Worm (Caenorhabditis elegans): Measurements from ENCODE around the gene C47E12.3.

C47E12.3 gene

ce11 chrIV:9994895-9995394, 6.7 kb downstream of the C47E12.3 start, which contains the start of gene uba-1 (continued):
- TF ChIP-seq jun-1 (tag; optimal IDR thresholded peaks at IDR 0.05), result no peak
- TF ChIP-seq spr-3 (GFP tag; optimal IDR thresholded peaks at IDR 0.05), result no peak
- TF ChIP-seq pha-4 (GFP tag; IDR thresholded peaks at IDR 0.05), result 0 out of 2 replicates have a peak, but pooled peaks have one; percentile 51
- TF ChIP-seq pha-4 (tag; optimal IDR thresholded peaks at IDR 0.05), result peak; percentile 15
- 0 out of 2 replicates have a peak, but pooled peaks have one; percentile 18 for TF ChIP-seq Y105C5A.15 (GFP tag; IDR thresholded peaks at IDR 0.05)
- TF ChIP-seq ztf-11 (tag; optimal IDR thresholded peaks at IDR 0.05), result no peak
- TF ChIP-seq lin-38 (GFP tag; IDR thresholded peaks at IDR 0.05), result peak; percentile 81
- peak; percentile 51 for TF ChIP-seq unc-130 (GFP tag; optimal IDR thresholded peaks at IDR 0.05)
- TF ChIP-seq nhr-76 (tag; optimal IDR thresholded peaks at IDR 0.05), result no peak
- TF ChIP-seq F10B5.3 (tag; optimal IDR thresholded peaks at IDR 0.05), result no peak
- no peak for TF ChIP-seq aly-2 (tag; optimal IDR thresholded peaks at IDR 0.05)
- TF ChIP-seq ztf-7 (tag; optimal IDR thresholded peaks at IDR 0.05), result no peak
- TF ChIP-seq ZK546.5 (tag; optimal IDR thresholded peaks at IDR 0.05), result no peak
- no peak for TF ChIP-seq lin-39 (tag; optimal IDR thresholded peaks at IDR 0.05)
- TF ChIP-seq mes-2 (tag; optimal IDR thresholded peaks at IDR 0.05; ENCODE audit: poor library complexity, severe bottlenecking), result peak; percentile 57
- TF ChIP-seq ZK337.2 (GFP tag; IDR thresholded peaks at IDR 0.05), result no peak
- peak; percentile 87 for TF ChIP-seq dve-1 (tag; optimal IDR thresholded peaks at IDR 0.05; ENCODE audit: insufficient read depth)
- no peak for TF ChIP-seq daf-8 (GFP tag; IDR thresholded peaks at IDR 0.05)
- TF ChIP-seq hmg-1.1 (GFP tag; IDR thresholded peaks at IDR 0.05), result peak; percentile 28; the same call in 1 of the 2 replicates
- 0 out of 4 replicates have a peak, but pooled peaks of 1 of the 2 experiments have one; percentile 27 for TF ChIP-seq madf-5 (GFP tag; IDR thresholded peaks at IDR 0.05)
- TF ChIP-seq lin-1 (GFP tag; IDR thresholded peaks at IDR 0.05), result no peak
- TF ChIP-seq sdz-12 (GFP tag; optimal IDR thresholded peaks at IDR 0.05), result no peak

- TF ChIP-seq nhr-28 (tag; optimal IDR thresholded peaks at IDR 0.05), result peak; percentile 67
- TF ChIP-seq saeg-2 (GFP tag; IDR thresholded peaks at IDR 0.05), result 0 out of 2 replicates have a peak, but pooled peaks have one; percentile 5
- peak; percentile 13 for TF ChIP-seq dve-1 (tag; optimal IDR thresholded peaks at IDR 0.05; ENCODE audit: insufficient read depth)
- TF ChIP-seq daf-16 (GFP tag; optimal IDR thresholded peaks at IDR 0.05), result no peak
- TF ChIP-seq daf-16 (tag; optimal IDR thresholded peaks at IDR 0.05), result peak; percentile 55
- peak; percentile 35 for TF ChIP-seq nhr-6 (tag; optimal IDR thresholded peaks at IDR 0.05)
- TF ChIP-seq F49E8.2 (tag; optimal IDR thresholded peaks at IDR 0.05; ENCODE audit: borderline replicate concordance), result no peak
- no peak for TF ChIP-seq ceh-44 (GFP tag; IDR thresholded peaks at IDR 0.05)
- TF ChIP-seq lin-38 (GFP tag; IDR thresholded peaks at IDR 0.05), result peak; percentile 36
- TF ChIP-seq nhr-41 (GFP tag; IDR thresholded peaks at IDR 0.05), result 0 out of 2 replicates have a peak, but pooled peaks have one; percentile 6
- no peak for TF ChIP-seq ztf-11 (tag; optimal IDR thresholded peaks at IDR 0.05)
- TF ChIP-seq nhr-11 (tag; optimal IDR thresholded peaks at IDR 0.05), result no peak
- TF ChIP-seq T20F7.1 (GFP tag; optimal IDR thresholded peaks at IDR 0.05), result peak; percentile 31
- no peak for TF ChIP-seq nhr-48 (tag; optimal IDR thresholded peaks at IDR 0.05)
- TF ChIP-seq hlh-11 (tag; optimal IDR thresholded peaks at IDR 0.05), result peak; percentile 26
- TF ChIP-seq lin-13 (GFP tag; optimal IDR thresholded peaks at IDR 0.05), result peak; percentile 22
- TF ChIP-seq unc-62 (GFP tag; optimal IDR thresholded peaks at IDR 0.05 in 1 of 2), result peak in 1 of 2 experiments; percentile 6
- no peak for TF ChIP-seq unc-62 (tag; optimal IDR thresholded peaks at IDR 0.05)
- no peak for TF ChIP-seq attf-4 (tag; optimal IDR thresholded peaks at IDR 0.05)
- peak; percentile 88 for TF ChIP-seq aha-1 (tag)
- TF ChIP-seq snpc-1.2 (GFP tag; IDR thresholded peaks at IDR 0.05), result 0 out of 2 replicates have a peak, but pooled peaks have one; percentile 28
Measured at ce11 chrIV:9993403-9994132, 8.1 kb downstream of the C47E12.3 start.
